Worm (Caenorhabditis elegans) whole organism, L4/young adult: Measurements from ENCODE around the gene hrde-2.

ENCODE experiments used
- W03F9.2 ChIP-seq: fragments of 150-350 bp; optimal IDR thresholded peaks from 2 replicates; lab custom pipeline; 2014; ENCODE audit warnings: missing biosample characterization, missing genetic modification characterization
- dao-5 ChIP-seq: sonication (generic microtip); optimal IDR thresholded peaks from 2 replicates; lab custom pipeline; 2016; ENCODE audit warnings: missing genotype, missing genetic modification characterization, moderate library complexity, missing compliant biosample characterization
- him-1 ChIP-seq: sonication (generic microtip); optimal IDR thresholded peaks from 2 replicates; lab custom pipeline; 2016; ENCODE audit warnings: missing genotype, missing genetic modification reagents, missing genetic modification characterization, missing compliant biosample characterization

hrde-2 gene

ce11 chrV:15004800-15005199, at the start of gene hrde-2:
hrde-2 (plus strand) TSS chrV:15005100.
- TF ChIP-seq W03F9.2 (tag; lab: Kevin White, UChicago) (no peak), dao-5 (tag; lab: Kevin White, UChicago) (no peak), him-1 (tag; lab: Kevin White, UChicago) (no peak)

- TF ChIP-seq W03F9.2 (tag; lab: Kevin White, UChicago) (no peak), dao-5 (tag; lab: Kevin White, UChicago) (no peak), him-1 (tag; lab: Kevin White, UChicago) (no peak)
These were observed 49.2 kb upstream of the hrde-2 start, which contains the start of gene F02D8.9 for ce11 chrV:14955676-14956075. F02D8.9 (minus strand) TSS chrV:14955776.

ce11 chrV:14971136-14971535, 33.8 kb upstream of the hrde-2 start, which contains the start of gene nlp-59:
nlp-59 (plus strand) TSS chrV:14971436.
- no peak for TF ChIP-seq dao-5 (tag; lab: Kevin White, UChicago)

- TF ChIP-seq W03F9.2 (tag; lab: Kevin White, UChicago) (no peak), him-1 (tag; lab: Kevin White, UChicago) (no peak), dao-5 (tag; lab: Kevin White, UChicago) (no peak)
These were observed 26.6 kb upstream of the hrde-2 start, which contains the start of the genes grd-12 and F02D8.1 for ce11 chrV:14978205-14978751. grd-12 (plus strand) TSS chrV:14978505. F02D8.1 (minus strand) TSS chrV:14978701.

ce11 chrV:14979937-14980336, 25.0 kb upstream of the hrde-2 start, which contains the start of gene xbx-1:
xbx-1 (plus strand) TSS chrV:14980237.
- TF ChIP-seq him-1 (tag; lab: Kevin White, UChicago) (no peak), W03F9.2 (tag; lab: Kevin White, UChicago) (no peak), dao-5 (tag; lab: Kevin White, UChicago) (no peak)

- TF ChIP-seq W03F9.2 (tag; lab: Kevin White, UChicago), result no peak
- no peak for TF ChIP-seq him-1 (tag; lab: Kevin White, UChicago)
- no peak for TF ChIP-seq dao-5 (tag; lab: Kevin White, UChicago)
These were observed 20.3 kb upstream of the hrde-2 start, which contains the start of gene F02D8.4 for ce11 chrV:14984593-14984992. F02D8.4 (plus strand) TSS chrV:14984893.

- TF ChIP-seq him-1 (tag; lab: Kevin White, UChicago) (no peak), W03F9.2 (tag; lab: Kevin White, UChicago) (no peak), dao-5 (tag; lab: Kevin White, UChicago) (no peak)
These were observed 14.1 kb upstream of the hrde-2 start, which contains the start of the genes cdt-2 and T01C3.2 for ce11 chrV:14990843-14991242. cdt-2 (minus strand) TSS chrV:14991126. T01C3.2 (plus strand) TSS chrV:14991168.

ce11 chrV:14991489-14991888, 13.4 kb upstream of the hrde-2 start:
- TF ChIP-seq W03F9.2 (tag; lab: Kevin White, UChicago) (no peak), him-1 (tag; lab: Kevin White, UChicago) (no peak), dao-5 (tag; lab: Kevin White, UChicago) (no peak)

- TF ChIP-seq dao-5 (tag; lab: Kevin White, UChicago) (no peak), W03F9.2 (tag; lab: Kevin White, UChicago) (no peak)
These were observed 12.2 kb upstream of the hrde-2 start, which contains the start of gene T01C3.3 for ce11 chrV:14992627-14993117. T01C3.3 (minus strand) TSS chrV:14992677.

ce11 chrV:14993620-14994019, 11.3 kb upstream of the hrde-2 start, which contains the start of gene fil-1:
fil-1 (plus strand) TSS chrV:14993838.
- TF ChIP-seq W03F9.2 (tag; lab: Kevin White, UChicago) (no peak), dao-5 (tag; lab: Kevin White, UChicago) (no peak), him-1 (tag; lab: Kevin White, UChicago) (no peak)

- no peak for TF ChIP-seq W03F9.2 (tag; lab: Kevin White, UChicago)
- TF ChIP-seq dao-5 (tag; lab: Kevin White, UChicago), result no peak
- no peak for TF ChIP-seq him-1 (tag; lab: Kevin White, UChicago)
These were observed 8.7 kb upstream of the hrde-2 start, which contains the start of gene irld-14 for ce11 chrV:14996236-14996635. irld-14 (plus strand) TSS chrV:14996536.

ce11 chrV:14999485-15000023, 5.3 kb upstream of the hrde-2 start, which contains the start of gene T01C3.11:
T01C3.11 (plus strand) TSS chrV:14999535.
- TF ChIP-seq W03F9.2 (tag; lab: Kevin White, UChicago), result no peak
- TF ChIP-seq him-1 (tag; lab: Kevin White, UChicago), result no peak
- no peak for TF ChIP-seq dao-5 (tag; lab: Kevin White, UChicago)

- TF ChIP-seq W03F9.2 (tag; lab: Kevin White, UChicago), result no peak
- no peak for TF ChIP-seq him-1 (tag; lab: Kevin White, UChicago)
- TF ChIP-seq dao-5 (tag; lab: Kevin White, UChicago), result peak; percentile 19
These were observed 4.7 kb upstream of the hrde-2 start, which contains the start of gene rps-16 for ce11 chrV:15000055-15000704. rps-16 (minus strand) TSS chrV:15000541.
